Worm (Caenorhabditis elegans) whole organism, L4/young adult: ENCODE results near the gene F07H5.10.

Source experiments
- W03F9.2 ChIP-seq: fragments of 150-350 bp; optimal IDR thresholded peaks from 2 replicates; lab custom pipeline; 2014; ENCODE audit warnings: missing biosample characterization, missing genetic modification characterization
- dao-5 ChIP-seq: sonication (generic microtip); optimal IDR thresholded peaks from 2 replicates; lab custom pipeline; 2016; ENCODE audit warnings: missing genotype, missing genetic modification characterization, moderate library complexity, missing compliant biosample characterization
- him-1 ChIP-seq: sonication (generic microtip); optimal IDR thresholded peaks from 2 replicates; lab custom pipeline; 2016; ENCODE audit warnings: missing genotype, missing genetic modification reagents, missing genetic modification characterization, missing compliant biosample characterization

The F07H5.10 gene

DNA sequence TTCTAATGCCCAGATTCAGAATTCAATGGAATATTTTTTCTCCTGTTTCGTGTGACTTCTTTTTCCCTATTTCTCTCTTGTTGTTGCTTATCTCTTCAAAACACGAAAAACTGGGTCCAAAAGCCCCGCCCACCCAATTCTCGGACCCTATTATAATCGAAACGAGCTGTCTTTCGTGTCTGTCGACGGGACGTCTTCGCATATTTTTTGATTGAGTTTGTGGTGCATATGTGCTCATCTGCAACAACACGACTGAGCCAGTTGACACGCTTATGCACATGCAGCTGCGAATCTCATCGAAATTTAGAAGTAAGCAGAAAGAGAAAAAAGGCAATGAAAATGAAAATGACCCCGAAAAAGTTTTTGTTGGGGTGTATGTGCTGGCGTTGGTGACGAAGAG is 22.5 kb upstream of the F07H5.10 start:
- TF ChIP-seq W03F9.2 (tag; lab: Kevin White, UChicago) (no peak), him-1 (tag; lab: Kevin White, UChicago) (no peak), dao-5 (tag; lab: Kevin White, UChicago) (no peak)

DNA sequence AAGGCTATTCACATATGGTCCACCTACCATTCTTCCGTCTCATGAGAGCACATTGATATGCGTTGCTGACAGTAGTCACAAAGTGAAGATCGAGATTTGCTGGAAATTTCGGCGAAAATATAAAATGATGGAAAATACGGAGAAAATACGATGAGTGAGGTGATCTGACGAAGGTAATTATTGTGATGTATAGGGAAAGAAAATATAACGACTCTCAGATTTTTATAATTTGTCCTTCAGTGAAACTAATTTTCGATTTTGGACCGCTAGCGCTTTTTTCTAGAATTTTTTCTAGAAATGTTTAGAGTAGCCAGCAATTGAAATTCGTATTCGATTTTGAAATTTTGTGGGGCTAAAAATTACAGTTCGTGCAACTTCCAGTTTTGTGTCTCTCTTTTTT is 20.8 kb upstream of the F07H5.10 start, which contains the start of gene F46C5.2:
Gene F46C5.2 (minus strand): TSS at position 101 of the 400 bp plus-strand sequence.
- no peak for TF ChIP-seq W03F9.2 (tag; lab: Kevin White, UChicago)
- TF ChIP-seq him-1 (tag; lab: Kevin White, UChicago): no peak
- TF ChIP-seq dao-5 (tag; lab: Kevin White, UChicago): no peak

DNA sequence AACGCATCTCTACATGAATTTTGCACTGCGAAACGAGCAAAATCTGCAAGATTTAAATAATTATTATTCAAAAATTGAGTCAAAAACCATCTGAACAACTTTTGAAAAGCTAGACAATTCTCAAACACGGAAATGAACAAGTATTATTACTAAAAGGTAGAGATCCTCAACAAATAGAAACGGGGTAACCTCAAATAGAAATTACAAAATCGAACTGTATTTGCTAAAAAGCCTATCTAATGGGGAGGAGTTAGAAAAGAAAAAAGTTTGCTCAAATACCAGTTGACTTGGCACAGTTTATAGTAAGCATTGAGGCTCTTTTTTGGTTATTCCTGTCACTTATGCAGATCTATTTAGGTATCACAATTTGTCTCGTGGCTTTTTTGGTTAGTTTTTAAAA is 17.4 kb upstream of the F07H5.10 start, which contains the start of gene nas-25:
Gene nas-25 (plus strand): TSS at position 301 of the 400 bp plus-strand sequence.
- no peak for TF ChIP-seq him-1 (tag; lab: Kevin White, UChicago)
- TF ChIP-seq W03F9.2 (tag; lab: Kevin White, UChicago): no peak
- no peak for TF ChIP-seq dao-5 (tag; lab: Kevin White, UChicago)

DNA sequence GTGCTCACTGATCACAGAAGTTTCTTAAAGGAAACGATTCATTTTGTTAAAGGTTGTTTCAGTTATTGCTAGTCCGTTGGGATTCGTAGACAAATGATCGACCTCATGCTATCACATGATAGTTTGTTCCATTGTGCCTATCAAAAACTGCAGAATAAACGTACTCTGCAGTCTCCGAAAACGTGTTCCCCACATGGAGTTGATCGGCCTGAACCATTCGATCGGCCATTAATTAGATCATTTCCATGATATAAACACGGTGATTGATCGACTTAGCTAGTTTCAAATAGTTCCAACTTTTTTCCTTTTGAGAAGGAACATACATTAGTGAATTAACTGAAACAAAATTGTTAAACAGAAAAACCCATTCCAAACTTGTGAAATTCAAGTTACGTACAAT is 14.3 kb upstream of the F07H5.10 start:
- TF ChIP-seq W03F9.2 (tag; lab: Kevin White, UChicago) (no peak), dao-5 (tag; lab: Kevin White, UChicago) (no peak), him-1 (tag; lab: Kevin White, UChicago) (no peak)

DNA sequence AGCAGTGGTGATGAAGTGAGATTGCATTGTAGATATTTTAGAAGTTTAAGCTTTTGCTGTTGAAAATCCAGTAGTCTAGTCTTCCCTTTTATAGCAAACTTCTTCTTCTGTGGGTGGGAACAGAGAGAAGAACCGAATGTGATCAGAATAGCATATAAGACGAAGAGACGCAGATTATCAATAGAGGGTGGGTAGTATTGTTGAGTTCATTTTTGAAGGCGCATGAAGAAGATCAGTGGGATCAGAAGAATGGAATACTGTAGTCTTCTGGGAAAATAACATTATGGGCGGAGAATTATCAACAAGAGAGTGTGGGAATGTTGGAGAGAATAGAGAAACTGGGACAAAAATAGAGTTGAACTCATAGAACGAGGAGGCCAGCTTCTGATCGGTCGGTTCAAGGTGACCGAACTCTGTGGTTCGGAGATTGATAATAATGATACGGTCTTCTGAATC is 12.8 kb upstream of the F07H5.10 start, which contains the start of gene F46C5.1:
Gene F46C5.1 (minus strand): TSS at position 51 of the 456 bp plus-strand sequence.
- TF ChIP-seq dao-5 (tag; lab: Kevin White, UChicago) (no peak), W03F9.2 (tag; lab: Kevin White, UChicago) (no peak), him-1 (tag; lab: Kevin White, UChicago) (no peak)

DNA sequence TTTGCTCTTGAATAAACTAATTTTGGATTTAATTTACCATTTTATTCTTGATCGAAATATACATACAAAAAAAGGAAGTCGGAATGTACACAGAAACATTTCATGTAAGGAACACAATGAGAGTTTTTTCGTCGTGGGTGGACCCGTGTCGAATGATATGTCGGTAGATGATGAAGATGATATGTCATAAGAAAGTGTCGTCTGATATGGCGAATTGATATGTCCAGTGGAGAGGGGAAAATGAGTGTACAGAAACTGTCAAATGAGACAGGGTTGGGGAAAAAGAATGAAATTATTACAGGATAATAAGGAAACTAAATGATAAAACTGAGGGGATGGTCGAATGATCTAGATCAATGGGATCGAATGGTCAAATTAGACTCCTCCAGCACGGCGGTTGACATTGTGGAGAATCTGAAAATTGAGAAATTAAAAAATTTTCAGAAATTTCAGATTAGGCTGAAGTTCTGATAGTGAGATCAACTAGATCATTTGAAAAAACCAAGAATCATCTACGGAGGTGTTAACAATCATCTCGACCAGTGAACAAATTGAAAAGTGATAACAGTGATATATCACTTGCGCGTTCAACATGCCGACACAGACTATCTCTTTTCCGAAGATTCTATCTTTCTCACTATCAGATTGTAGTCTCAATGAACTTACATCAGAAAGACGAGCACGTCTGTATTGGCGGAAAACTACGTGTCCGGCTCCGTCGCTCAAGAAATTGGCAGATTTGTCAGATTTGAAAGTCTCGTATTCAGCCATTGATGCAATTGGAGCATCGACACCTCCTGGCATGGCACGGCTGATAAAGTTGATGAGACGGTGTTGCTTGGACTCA is 12.0 kb upstream of the F07H5.10 start:
- no peak for TF ChIP-seq dao-5 (tag; lab: Kevin White, UChicago)
- TF ChIP-seq him-1 (tag; lab: Kevin White, UChicago): no peak
- TF ChIP-seq W03F9.2 (tag; lab: Kevin White, UChicago): no peak

DNA sequence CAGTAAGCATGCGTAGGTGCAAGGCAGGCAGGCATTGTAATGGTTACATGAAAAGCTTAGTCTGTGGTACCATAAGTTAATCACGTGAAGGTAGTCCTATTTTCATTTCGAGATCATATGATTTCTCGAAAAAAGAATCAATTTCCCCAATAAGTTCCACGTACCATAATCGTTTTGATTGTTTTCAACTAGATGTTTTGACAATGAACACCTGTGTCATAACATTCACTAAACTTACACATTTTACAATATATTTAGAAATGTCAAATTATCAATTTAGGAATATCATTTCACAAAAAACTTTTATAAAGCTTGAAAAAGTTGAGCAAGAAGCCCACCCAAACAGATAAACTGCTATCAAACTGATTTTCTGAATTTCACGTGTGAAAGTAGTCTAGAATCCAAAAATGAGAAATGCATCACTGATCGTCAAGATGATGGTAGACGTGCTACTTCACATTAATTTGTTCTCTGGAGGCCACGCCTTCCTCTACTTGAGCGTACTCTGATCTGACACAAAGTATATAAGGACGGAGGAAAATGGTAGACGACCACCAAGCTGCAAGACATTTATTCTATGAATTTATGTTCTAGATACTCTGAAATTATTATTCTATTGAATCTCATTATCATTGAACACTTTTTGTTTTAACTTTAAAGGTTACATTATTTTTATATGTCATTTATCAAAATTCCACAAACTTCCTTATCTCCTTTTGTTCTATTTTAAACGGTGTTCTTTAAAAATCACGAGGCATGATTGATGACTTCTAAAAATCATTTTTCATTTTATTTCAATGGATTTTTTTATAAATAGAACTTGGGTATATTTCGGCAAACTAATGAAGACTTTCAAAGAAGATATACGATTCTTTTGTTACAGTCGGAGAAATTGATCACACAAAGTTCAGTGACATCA is 10.9 kb upstream of the F07H5.10 start, which contains the start of gene F46C5.10:
Gene F46C5.10 (minus strand): TSS at position 51 of the 919 bp plus-strand sequence.
- TF ChIP-seq him-1 (tag; lab: Kevin White, UChicago) (no peak), dao-5 (tag; lab: Kevin White, UChicago) (no peak), W03F9.2 (tag; lab: Kevin White, UChicago) (no peak)

DNA sequence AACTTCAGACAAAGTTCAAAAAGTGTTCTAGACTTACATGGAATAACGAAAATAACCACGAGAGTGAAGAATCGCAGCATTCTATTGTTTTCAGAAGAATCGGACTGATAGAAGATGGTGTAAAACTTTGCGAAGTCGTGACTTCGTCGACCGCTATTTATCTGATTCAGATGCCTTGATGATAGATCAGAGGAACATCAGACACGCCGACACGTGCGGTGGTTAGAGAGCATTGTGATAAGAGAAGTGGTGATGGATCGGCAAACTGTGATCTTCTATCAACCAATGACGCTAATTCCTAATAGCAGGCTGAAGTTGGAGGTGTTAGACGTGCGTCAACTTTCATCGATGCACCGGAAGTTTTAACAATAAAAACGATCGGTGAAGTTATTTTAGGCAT is 9.9 kb upstream of the F07H5.10 start:
- TF ChIP-seq him-1 (tag; lab: Kevin White, UChicago) (no peak), W03F9.2 (tag; lab: Kevin White, UChicago) (no peak), dao-5 (tag; lab: Kevin White, UChicago) (no peak)

DNA sequence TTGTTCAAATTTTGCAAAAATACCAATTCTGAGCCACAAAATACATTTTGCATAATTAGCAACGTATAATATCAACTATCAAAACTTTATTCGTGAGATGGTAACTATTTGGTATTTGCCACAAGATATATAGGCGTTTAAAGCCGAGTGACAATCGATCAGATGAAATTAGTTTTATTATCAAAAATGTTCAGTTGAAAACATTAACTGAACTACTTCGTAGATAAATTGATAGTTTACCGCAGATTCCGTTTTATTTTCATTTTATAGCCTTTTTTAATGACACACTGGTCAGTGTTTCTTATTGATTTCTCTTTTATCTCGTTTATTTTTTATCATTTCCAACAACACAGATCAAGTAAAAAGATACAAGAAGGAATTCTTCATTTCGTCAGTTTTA is 8.8 kb upstream of the F07H5.10 start:
- TF ChIP-seq him-1 (tag; lab: Kevin White, UChicago): no peak
- no peak for TF ChIP-seq W03F9.2 (tag; lab: Kevin White, UChicago)
- TF ChIP-seq dao-5 (tag; lab: Kevin White, UChicago): no peak

DNA sequence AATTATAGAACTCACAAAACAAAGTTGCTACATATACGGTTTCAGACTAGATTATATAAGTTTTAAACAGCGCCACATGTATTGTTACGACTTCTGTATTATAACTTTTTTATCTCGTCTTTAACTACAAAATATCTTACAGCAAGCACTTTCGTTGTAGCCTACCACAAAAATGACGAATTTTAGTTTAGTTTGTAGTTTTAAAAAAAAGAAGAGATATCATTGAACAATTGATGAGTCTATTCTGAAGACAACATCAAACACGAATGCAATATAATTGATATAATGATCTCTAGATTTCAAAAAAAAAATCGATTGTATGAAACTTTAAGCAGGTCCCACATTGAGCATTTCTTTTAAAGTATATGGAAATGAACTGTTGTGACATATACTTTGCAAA is 5.8 kb upstream of the F07H5.10 start:
- TF ChIP-seq dao-5 (tag; lab: Kevin White, UChicago) (no peak), him-1 (tag; lab: Kevin White, UChicago) (no peak), W03F9.2 (tag; lab: Kevin White, UChicago) (no peak)

DNA sequence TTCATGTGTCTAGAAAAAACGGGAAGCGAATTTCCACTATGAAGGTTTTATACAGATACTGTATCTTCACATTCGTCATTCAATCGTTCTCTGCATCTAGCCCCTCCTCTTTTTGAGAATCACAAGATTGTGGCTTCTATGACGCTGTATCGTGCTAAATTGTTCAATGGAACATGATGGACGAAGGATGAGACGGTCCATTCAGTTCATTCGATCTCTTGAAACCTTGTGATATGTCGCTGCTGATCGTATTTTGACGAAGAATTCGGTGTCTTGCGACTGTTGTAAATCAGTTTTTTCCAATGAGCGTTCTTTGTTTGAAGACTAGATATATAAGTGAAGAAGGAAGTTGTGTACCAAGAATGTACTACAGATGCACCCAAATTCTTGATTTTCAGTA is 5.3 kb upstream of the F07H5.10 start:
- TF ChIP-seq W03F9.2 (tag; lab: Kevin White, UChicago) (no peak), him-1 (tag; lab: Kevin White, UChicago) (no peak), dao-5 (tag; lab: Kevin White, UChicago) (no peak)

DNA sequence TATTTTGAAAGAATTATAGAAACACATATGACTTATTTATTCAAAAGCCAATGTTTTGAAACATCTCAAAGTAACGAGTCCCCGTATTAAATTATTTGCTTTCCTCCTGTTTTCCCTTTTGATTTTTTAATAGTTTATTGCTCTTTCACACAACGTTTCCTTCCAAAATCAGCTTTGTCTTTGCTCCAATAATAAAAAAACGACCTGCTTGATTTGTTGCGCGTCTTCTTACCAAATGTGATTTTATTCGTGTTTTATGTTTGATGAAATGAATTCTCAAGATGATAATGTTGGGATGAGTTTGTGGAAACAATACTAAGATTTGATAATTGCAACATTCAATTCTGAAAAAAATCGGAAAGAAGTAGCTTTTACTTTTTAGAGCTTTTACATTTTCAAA is 4.0 kb upstream of the F07H5.10 start:
- TF ChIP-seq W03F9.2 (tag; lab: Kevin White, UChicago) (no peak), him-1 (tag; lab: Kevin White, UChicago) (no peak), dao-5 (tag; lab: Kevin White, UChicago) (no peak)

DNA sequence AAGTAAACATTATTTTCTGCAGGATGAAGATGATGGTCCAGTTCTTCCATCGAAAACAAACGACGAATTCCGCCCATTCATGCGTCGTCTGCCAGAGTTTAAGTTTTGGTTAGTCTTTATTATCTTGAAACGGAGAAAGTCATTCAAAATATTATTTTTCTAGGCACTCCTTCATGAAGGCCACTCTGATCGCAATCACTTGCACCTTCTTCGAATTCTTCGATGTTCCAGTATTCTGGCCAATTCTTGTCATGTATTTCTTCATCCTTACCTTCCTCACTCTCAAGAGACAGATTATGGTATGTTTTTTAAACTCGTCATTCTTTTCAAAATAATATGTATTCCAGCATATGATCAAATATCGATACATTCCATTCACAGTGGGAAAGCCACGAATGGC is 3.4 kb upstream of the F07H5.10 start:
- TF ChIP-seq him-1 (tag; lab: Kevin White, UChicago) (no peak), W03F9.2 (tag; lab: Kevin White, UChicago) (no peak), dao-5 (tag; lab: Kevin White, UChicago) (no peak)
